Worm (Caenorhabditis elegans): ENCODE results near the gene K12H6.6.

DNA sequence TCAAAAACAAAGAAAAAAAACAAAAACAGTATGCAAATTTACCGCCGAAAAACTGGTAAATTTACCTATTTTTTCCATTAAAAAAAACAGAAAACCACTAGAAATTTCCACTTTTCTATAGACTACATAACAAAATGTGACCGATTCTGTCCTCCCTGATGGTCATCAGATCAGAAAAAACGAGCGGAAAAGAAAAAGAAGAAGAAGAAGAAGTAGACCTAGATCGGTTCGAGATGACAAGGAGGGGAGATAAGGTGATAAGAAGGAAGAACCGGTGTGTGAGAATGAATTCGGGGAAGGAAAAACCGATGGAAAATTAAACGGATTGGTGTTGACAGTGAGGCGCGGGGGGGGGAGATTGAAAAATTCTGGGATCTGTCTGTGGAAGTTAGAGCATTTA, 25.1 kb upstream of the K12H6.6 start:
- no peak for TF ChIP-seq bed-1 (GFP tag; IDR thresholded peaks at IDR 0.05)
- no peak for TF ChIP-seq sdz-38 (tag; optimal IDR thresholded peaks at IDR 0.05)
- no peak for TF ChIP-seq nhr-27 (tag; optimal IDR thresholded peaks at IDR 0.05)
- no peak for TF ChIP-seq tbp1 (GFP tag; optimal IDR thresholded peaks at IDR 0.05)
- no peak for TF ChIP-seq ztf-18 (tag; optimal IDR thresholded peaks at IDR 0.05)
- TF ChIP-seq aptf-2 (GFP tag; conservative IDR thresholded peaks at IDR 0.05), result no peak

All from whole organism, young adult.